Fruit fly (Drosophila melanogaster): ENCODE results near the gene CG3847.

Gene CG3847

dm6 chrX:6355090-6355679 lies 8.3 kb downstream of the CG3847 start (continued):
- no peak for TF ChIP-seq CG15073 (GFP tag; optimal IDR thresholded peaks at IDR 0.05)
- no peak for TF ChIP-seq tll (GFP tag; optimal IDR thresholded peaks at IDR 0.05)
- no peak for TF ChIP-seq pum (GFP tag; optimal IDR thresholded peaks at IDR 0.05)
- TF ChIP-seq CG7271 (tag; optimal IDR thresholded peaks at IDR 0.05) = no peak
- TF ChIP-seq Mad (GFP tag; optimal IDR thresholded peaks at IDR 0.05) = no peak
- no peak for TF ChIP-seq cg (GFP tag; optimal IDR thresholded peaks at IDR 0.05)
- no peak for TF ChIP-seq HLH3B (GFP tag; IDR thresholded peaks at IDR 0.05)
- TF ChIP-seq inv (GFP tag; IDR thresholded peaks at IDR 0.05; ENCODE audit: partially characterized antibody) = no peak
- TF ChIP-seq sug (tag; optimal IDR thresholded peaks at IDR 0.05) = peak; percentile 99
- TF ChIP-seq BtbVII (GFP tag; optimal IDR thresholded peaks at IDR 0.05) = no peak
- TF ChIP-seq CG3065 (GFP tag; optimal IDR thresholded peaks at IDR 0.05) = no peak
- no peak for TF ChIP-seq CG6254 (GFP tag; optimal IDR thresholded peaks at IDR 0.05)
- TF ChIP-seq CG32767 (GFP tag; IDR thresholded peaks at IDR 0.05) = no peak
- TF ChIP-seq Jarid2 (GFP tag; optimal IDR thresholded peaks at IDR 0.05) = no peak
- no peak for TF ChIP-seq Hey (tag; optimal IDR thresholded peaks at IDR 0.05)
- no peak for TF ChIP-seq bigmax (GFP tag; optimal IDR thresholded peaks at IDR 0.05)
- no peak for TF ChIP-seq so (GFP tag; IDR thresholded peaks at IDR 0.05)
- TF ChIP-seq CG5245 (GFP tag; optimal IDR thresholded peaks at IDR 0.05) = no peak
- TF ChIP-seq Antp (GFP tag; optimal IDR thresholded peaks at IDR 0.05) = no peak
- TF ChIP-seq HLH4C (GFP tag; IDR thresholded peaks at IDR 0.05; ENCODE audit: partially characterized antibody) = no peak
- peak; percentile 11; the same call in 1 of the 2 replicates for TF ChIP-seq CG31224 (GFP tag; IDR thresholded peaks at IDR 0.05)
- TF ChIP-seq zen (tag; optimal IDR thresholded peaks at IDR 0.05) = no peak
- peak; percentile 70 for TF ChIP-seq cwo (GFP tag; optimal IDR thresholded peaks at IDR 0.05)
- TF ChIP-seq CG16863 (GFP tag; optimal IDR thresholded peaks at IDR 0.05) = no peak
- TF ChIP-seq CG34376 (GFP tag; optimal IDR thresholded peaks at IDR 0.05) = peak; percentile 55
- no peak for TF ChIP-seq CG7745 (tag; optimal IDR thresholded peaks at IDR 0.05)
- TF ChIP-seq Med (GFP tag) = peak; percentile 51
- no peak for TF ChIP-seq Abd-B (GFP tag; optimal IDR thresholded peaks at IDR 0.05)
- TF ChIP-seq CG9932 (GFP tag; IDR thresholded peaks at IDR 0.05) = no peak
- TF ChIP-seq wor (GFP tag; IDR thresholded peaks at IDR 0.05) = no peak
- peak; percentile 39 for TF ChIP-seq CG10543 (GFP tag; optimal IDR thresholded peaks at IDR 0.05)
- no peak for TF ChIP-seq CG18619 (GFP tag; optimal IDR thresholded peaks at IDR 0.05)
- TF ChIP-seq sens (GFP tag) = peak; percentile 41
- peak; percentile 65 for TF ChIP-seq exex (tag; optimal IDR thresholded peaks at IDR 0.05)
- TF ChIP-seq rib (GFP tag; IDR thresholded peaks at IDR 0.05) = peak; percentile 9; the same call in 1 of the 2 replicates
- no peak for TF ChIP-seq klu (GFP tag; IDR thresholded peaks at IDR 0.05)
- peak; percentile 6 for TF ChIP-seq CG3281 (GFP tag; optimal IDR thresholded peaks at IDR 0.05)
- no peak for TF ChIP-seq wek (GFP tag; optimal IDR thresholded peaks at IDR 0.05)
- TF ChIP-seq lab (GFP tag; optimal IDR thresholded peaks at IDR 0.05) = peak; percentile 34
- TF ChIP-seq dan (GFP tag; IDR thresholded peaks at IDR 0.05) = no peak
- TF ChIP-seq unc-4 (GFP tag; IDR thresholded peaks at IDR 0.05; ENCODE audit: partially characterized antibody) = no peak
- TF ChIP-seq CG8290 (GFP tag; optimal IDR thresholded peaks at IDR 0.05) = no peak
- TF ChIP-seq CG8290 (tag; optimal IDR thresholded peaks at IDR 0.05) = peak in 1 of 2 experiments; percentile 4
- no peak for TF ChIP-seq Hr3 (GFP tag; optimal IDR thresholded peaks at IDR 0.05)
- no peak for TF ChIP-seq phol (tag; optimal IDR thresholded peaks at IDR 0.05)
- no peak for TF ChIP-seq wdn (GFP tag; IDR thresholded peaks at IDR 0.05)
- TF ChIP-seq CkIIα-i1 (GFP tag; IDR thresholded peaks at IDR 0.05) = no peak
- no peak for TF ChIP-seq CG6175 (GFP tag; IDR thresholded peaks at IDR 0.05)
- no peak for TF ChIP-seq crc (GFP tag; optimal IDR thresholded peaks at IDR 0.05)
- TF ChIP-seq CG32532 (GFP tag; IDR thresholded peaks at IDR 0.05) = no peak
- no peak for TF ChIP-seq CG8924 (tag; optimal IDR thresholded peaks at IDR 0.05)
